Fruit fly (Drosophila melanogaster) whole organism, embryonic: ENCODE measurements around the gene Cow.
A peak's percentile ranks its signal among the peaks of the same experiment; 100 is the strongest.

Experiments used
- Atf6 ChIP-seq: fragments of 200-800 bp; sonication (Bioruptor generic); IDR thresholded peaks from 2 replicates; pipeline ENCODE4 v1.3.6; 2022; ENCODE audit warnings: missing biosample characterization, missing genetic modification characterization
- Bdp1 ChIP-seq: fragments of 200-800 bp; sonication (Bioruptor generic); optimal IDR thresholded peaks from 3 replicates; lab custom pipeline; 2016; ENCODE audit warnings: missing biosample characterization, missing genetic modification characterization
- Bgb ChIP-seq: fragments of 200-800 bp; sonication (Bioruptor generic); IDR thresholded peaks from 2 replicates; pipeline ENCODE4 v1.3.6; 2022; ENCODE audit warnings: missing biosample characterization, missing genetic modification characterization; ENCODE audit not compliant: partially characterized antibody
- CG10267 ChIP-seq: fragments of 200-800 bp; sonication (Bioruptor generic); optimal IDR thresholded peaks from 2 replicates; lab custom pipeline; 2018; ENCODE audit warnings: missing biosample characterization, mild to moderate bottlenecking, missing genetic modification characterization, moderate library complexity
- CG12071 ChIP-seq: fragments of 200-800 bp; sonication (Bioruptor generic); optimal IDR thresholded peaks from 3 replicates; lab custom pipeline; 2018; ENCODE audit warnings: missing biosample characterization, mild to moderate bottlenecking, missing genetic modification characterization
- CG12155 ChIP-seq: fragments of 200-800 bp; sonication (Bioruptor generic); optimal IDR thresholded peaks from 3 replicates; lab custom pipeline; 2016; ENCODE audit warnings: missing biosample characterization, missing genetic modification characterization
- CG12659 ChIP-seq: fragments of 200-800 bp; sonication (Bioruptor generic); optimal IDR thresholded peaks from 3 replicates; lab custom pipeline; 2017; ENCODE audit warnings: mild to moderate bottlenecking, missing biosample characterization, missing genetic modification reagents, missing genetic modification characterization
- CG12942 ChIP-seq: fragments of 200-800 bp; sonication (Bioruptor generic); optimal IDR thresholded peaks from 3 replicates; lab custom pipeline; 2016; ENCODE audit warnings: missing biosample characterization, missing genetic modification characterization
- CG13624 ChIP-seq: fragments of 200-800 bp; sonication (Bioruptor generic); optimal IDR thresholded peaks from 2 replicates; lab custom pipeline; 2016; ENCODE audit warnings: missing biosample characterization, missing genetic modification characterization
- CG14014 ChIP-seq: fragments of 200-800 bp; sonication (Bioruptor generic); IDR thresholded peaks from 2 replicates; pipeline ENCODE4 v1.3.6; 2022; ENCODE audit warnings: missing biosample characterization, missing genetic modification characterization
- CG14860 ChIP-seq: fragments of 200-800 bp; sonication (Bioruptor generic); IDR thresholded peaks from 3 replicates; pipeline ENCODE4 v1.3.6; 2022; ENCODE audit warnings: missing biosample characterization, missing genetic modification characterization; ENCODE audit not compliant: partially characterized antibody
- CG1602 ChIP-seq: fragments of 200-800 bp; sonication (Bioruptor generic); optimal IDR thresholded peaks from 3 replicates; lab custom pipeline; 2016; ENCODE audit warnings: missing biosample characterization, missing genetic modification characterization
- CG18262 ChIP-seq: fragments of 200-800 bp; optimal IDR thresholded peaks from 3 replicates; lab custom pipeline; 2019; ENCODE audit warnings: missing biosample characterization, mild to moderate bottlenecking, missing genetic modification characterization, moderate library complexity
- CG30403 ChIP-seq: fragments of 200-800 bp; sonication (Bioruptor generic); optimal IDR thresholded peaks from 3 replicates; lab custom pipeline; 2016; ENCODE audit warnings: missing biosample characterization, missing genetic modification characterization
- CG3065 ChIP-seq: fragments of 200-800 bp; sonication (Bioruptor generic); optimal IDR thresholded peaks from 2 replicates; lab custom pipeline; 2016; ENCODE audit warnings: missing biosample characterization, missing genetic modification characterization
- CG31441 ChIP-seq: fragments of 200-800 bp; sonication (Bioruptor generic); IDR thresholded peaks from 2 replicates; pipeline ENCODE4 v1.3.6; 2022; ENCODE audit warnings: missing biosample characterization, missing genetic modification characterization
- CG5953 ChIP-seq: fragments of 200-800 bp; sonication (Bioruptor generic); IDR thresholded peaks from 2 replicates; pipeline ENCODE4 v1.3.6; 2022; ENCODE audit warnings: missing biosample characterization, missing genetic modification characterization
- CG7963 ChIP-seq: fragments of 200-800 bp; sonication (Bioruptor generic); IDR thresholded peaks from 3 replicates; pipeline ENCODE4 v1.3.6; 2022; ENCODE audit warnings: missing biosample characterization, missing genetic modification characterization; ENCODE audit not compliant: partially characterized antibody
- CG8281 ChIP-seq: fragments of 200-800 bp; sonication (Bioruptor generic); optimal IDR thresholded peaks from 2 replicates; lab custom pipeline; 2018; ENCODE audit warnings: missing biosample characterization, mild to moderate bottlenecking, missing genetic modification characterization, moderate library complexity
- CG8290 ChIP-seq, 3 experiments: fragments of 200-800 bp; sonication (Bioruptor generic); optimal IDR thresholded peaks; 2 replicates each; lab custom pipeline; 2016 to 2019; ENCODE audit warnings: missing biosample characterization in 3 of 3, missing genetic modification characterization in 3 of 3, mild to moderate bottlenecking in 2 of 3, moderate library complexity in 1 of 3
- CHES-1-like ChIP-seq: fragments of 200-800 bp; sonication (Bioruptor generic); optimal IDR thresholded peaks from 2 replicates; lab custom pipeline; 2016; ENCODE audit warnings: missing biosample characterization, missing genetic modification characterization
- CTCF ChIP-seq: fragments of 200-800 bp; sonication (Bioruptor generic); optimal IDR thresholded peaks from 2 replicates; lab custom pipeline; 2017; ENCODE audit warnings: missing biosample characterization, mild to moderate bottlenecking, missing genetic modification characterization, moderate library complexity
- Doc3 ChIP-seq: fragments of 200-800 bp; sonication (Bioruptor generic); IDR thresholded peaks from 3 replicates; pipeline ENCODE4 v1.3.6; 2022; ENCODE audit warnings: missing biosample characterization, missing genetic modification characterization; ENCODE audit not compliant: partially characterized antibody
- Dref ChIP-seq: fragments of 200-800 bp; sonication (Bioruptor generic); IDR thresholded peaks from 2 replicates; pipeline ENCODE4 v1.3.6; 2022; ENCODE audit warnings: missing biosample characterization, missing genetic modification characterization
- Hsf ChIP-seq: fragments of 200-800 bp; sonication (Bioruptor generic); optimal IDR thresholded peaks from 3 replicates; lab custom pipeline; 2016; ENCODE audit warnings: missing biosample characterization, missing genetic modification characterization
- NC2α ChIP-seq: fragments of 200-800 bp; sonication (Bioruptor generic); optimal IDR thresholded peaks from 2 replicates; lab custom pipeline; 2016; ENCODE audit warnings: missing biosample characterization, missing genetic modification characterization
- NK7.1 ChIP-seq: fragments of 200-800 bp; sonication (Bioruptor generic); optimal IDR thresholded peaks from 3 replicates; lab custom pipeline; 2016; ENCODE audit warnings: missing biosample characterization, missing genetic modification characterization
- Nf-YB ChIP-seq: fragments of 200-800 bp; sonication (Bioruptor generic); optimal IDR thresholded peaks from 3 replicates; lab custom pipeline; 2019; ENCODE audit warnings: missing biosample characterization, mild to moderate bottlenecking, missing genetic modification characterization, moderate library complexity
- Nf-YC ChIP-seq: fragments of 200-800 bp; optimal IDR thresholded peaks from 3 replicates; lab custom pipeline; 2019; ENCODE audit warnings: missing biosample characterization, mild to moderate bottlenecking, missing genetic modification characterization, moderate library complexity
- Ravus ChIP-seq: fragments of 200-800 bp; sonication (Bioruptor generic); IDR thresholded peaks from 2 replicates; pipeline ENCODE4 v1.3.6; 2022; ENCODE audit warnings: missing biosample characterization, missing genetic modification characterization
- Rx ChIP-seq: fragments of 200-800 bp; sonication (Bioruptor generic); IDR thresholded peaks from 2 replicates; pipeline ENCODE4 v1.3.6; 2022; ENCODE audit warnings: missing biosample characterization, missing genetic modification characterization
- Sox100B ChIP-seq: fragments of 200-800 bp; sonication (Bioruptor generic); optimal IDR thresholded peaks from 3 replicates; lab custom pipeline; 2018; ENCODE audit warnings: missing biosample characterization, mild to moderate bottlenecking, missing genetic modification characterization
- Xbp1 ChIP-seq: fragments of 200-800 bp; sonication (Bioruptor generic); optimal IDR thresholded peaks from 3 replicates; lab custom pipeline; 2016; ENCODE audit warnings: missing biosample characterization, mild to moderate bottlenecking, missing genetic modification characterization
- cad ChIP-seq: fragments of >200 bp; optimal IDR thresholded peaks from 2 replicates; lab custom pipeline; 2017; ENCODE audit warnings: missing biosample characterization, missing genetic modification characterization
- cato ChIP-seq: fragments of 200-800 bp; sonication (Bioruptor generic); optimal IDR thresholded peaks from 2 replicates; lab custom pipeline; 2016; ENCODE audit warnings: missing biosample characterization, missing genetic modification characterization, borderline replicate concordance
- chn ChIP-seq: fragments of 200-800 bp; sonication (Bioruptor generic); optimal IDR thresholded peaks from 2 replicates; lab custom pipeline; 2016; ENCODE audit warnings: missing biosample characterization, missing genetic modification characterization
- dmrt11E ChIP-seq: fragments of 200-800 bp; sonication (Bioruptor generic); optimal IDR thresholded peaks from 3 replicates; lab custom pipeline; 2018; ENCODE audit warnings: missing biosample characterization, mild to moderate bottlenecking, missing genetic modification characterization, moderate library complexity
- fd102C ChIP-seq: fragments of 200-800 bp; sonication (Bioruptor generic); optimal IDR thresholded peaks from 2 replicates; lab custom pipeline; 2018; ENCODE audit warnings: missing biosample characterization, mild to moderate bottlenecking, missing genetic modification characterization, moderate library complexity
- h ChIP-seq: fragments of >200 bp; optimal IDR thresholded peaks from 2 replicates; lab custom pipeline; 2017
- jing ChIP-seq: fragments of 200-800 bp; sonication (Bioruptor generic); optimal IDR thresholded peaks from 2 replicates; lab custom pipeline; 2018; ENCODE audit warnings: missing biosample characterization, mild to moderate bottlenecking, missing genetic modification characterization
- nerfin-1 ChIP-seq: fragments of 200-800 bp; sonication (Bioruptor generic); optimal IDR thresholded peaks from 3 replicates; lab custom pipeline; 2019; ENCODE audit warnings: missing biosample characterization, mild to moderate bottlenecking, missing genetic modification characterization, moderate library complexity
- org-1 ChIP-seq: fragments of 200-800 bp; sonication (Bioruptor generic); optimal IDR thresholded peaks from 2 replicates; lab custom pipeline; 2017; ENCODE audit warnings: missing biosample characterization, missing genetic modification characterization
- otp ChIP-seq: fragments of 200-800 bp; sonication (Bioruptor generic); IDR thresholded peaks from 3 replicates; pipeline ENCODE4, ENCODE4 v1.3.6; 2022; ENCODE audit warnings: missing biosample characterization, missing genetic modification characterization
- pros ChIP-seq: fragments of 200-800 bp; sonication (Bioruptor generic); optimal IDR thresholded peaks from 3 replicates; lab custom pipeline; 2019; ENCODE audit warnings: missing biosample characterization, mild to moderate bottlenecking, missing genetic modification characterization, moderate library complexity
- psq ChIP-seq: fragments of 200-800 bp; sonication (Bioruptor generic); optimal IDR thresholded peaks from 2 replicates; lab custom pipeline; 2017; ENCODE audit warnings: missing biosample characterization, missing genetic modification characterization
- sc ChIP-seq, 3 experiments: fragments of >200 bp in 2 of 3; fragments of 200-800 bp in 1 of 3; sonication (Bioruptor generic) in 1 of 3; optimal IDR thresholded peaks; 2 replicates in 2 of 3; 3 replicates in 1 of 3; lab custom pipeline; 2017; ENCODE audit warnings: mild to moderate bottlenecking in 1 of 3, missing biosample characterization in 1 of 3, missing genetic modification characterization in 1 of 3, missing genetic modification reagents in 1 of 3
- sug ChIP-seq: fragments of 200-800 bp; optimal IDR thresholded peaks from 2 replicates; lab custom pipeline; 2019; ENCODE audit warnings: missing biosample characterization, mild to moderate bottlenecking, missing genetic modification characterization, moderate library complexity
- tap ChIP-seq: fragments of 200-800 bp; optimal IDR thresholded peaks from 3 replicates; lab custom pipeline; 2019; ENCODE audit warnings: missing biosample characterization, mild to moderate bottlenecking, missing genetic modification characterization, moderate library complexity
- vfl ChIP-seq: fragments of 200-800 bp; sonication (Bioruptor generic); optimal IDR thresholded peaks from 2 replicates; lab custom pipeline; 2016; ENCODE audit warnings: missing biosample characterization, missing genetic modification characterization
- wek ChIP-seq: fragments of 200-800 bp; sonication (Bioruptor generic); optimal IDR thresholded peaks from 3 replicates; lab custom pipeline; 2018; ENCODE audit warnings: missing biosample characterization, mild to moderate bottlenecking, missing genetic modification characterization, moderate library complexity
- zen2 ChIP-seq: fragments of 200-800 bp; sonication (Bioruptor generic); IDR thresholded peaks from 3 replicates; pipeline ENCODE4 v1.3.6; 2022; ENCODE audit warnings: missing biosample characterization, missing genetic modification characterization; ENCODE audit not compliant: partially characterized antibody

Cow gene

dm6 chr3R:23046529-23046943, 66.0 kb downstream of the Cow start (continued):
- TF ChIP-seq Bgb (no peak), chn (GFP tag; lab: Kevin White, UChicago) (peak; percentile 13), cad (no peak), CG5953 (0 out of 2 replicates have a peak, but pooled peaks have one; percentile 24), Doc3 (GFP tag; lab: Robert Waterston, UW) (no peak), sc (optimal IDR thresholded peaks at IDR 0.05; lab: Kevin White, UChicago) (no peak), sc (GFP tag; optimal IDR thresholded peaks at IDR 0.05; lab: Kevin White, UChicago) (no peak), Nf-YB (GFP tag; lab: Kevin White, UChicago) (no peak), CG1602 (GFP tag; lab: Kevin White, UChicago) (no peak), nerfin-1 (no peak), CG30403 (GFP tag; lab: Kevin White, UChicago) (peak; percentile 47), Ravus (GFP tag; lab: Robert Waterston, UW) (no peak), h (no peak), CHES-1-like (GFP tag; lab: Kevin White, UChicago) (peak; percentile 38), wek (GFP tag; lab: Kevin White, UChicago) (no peak), NC2α (no peak), CG31441 (GFP tag; lab: Robert Waterston, UW) (no peak), Nf-YC (tag; lab: Kevin White, UChicago) (no peak), vfl (peak; percentile 26), CTCF (no peak), tap (tag; lab: Kevin White, UChicago) (no peak), Hsf (GFP tag; lab: Kevin White, UChicago) (peak; percentile 47), org-1 (GFP tag; lab: Kevin White, UChicago) (no peak), CG14860 (GFP tag; lab: Robert Waterston, UW) (no peak), fd102C (GFP tag; lab: Kevin White, UChicago) (no peak), otp (peak; percentile 37; the same call in 1 of the 3 replicates), Sox100B (GFP tag; lab: Kevin White, UChicago) (no peak), CG8290 (GFP tag; optimal IDR thresholded peaks at IDR 0.05; lab: Kevin White, UChicago) (no peak), CG8290 (tag; optimal IDR thresholded peaks at IDR 0.05; lab: Kevin White, UChicago) (peak in 1 of 2 experiments; percentile 77), zen2 (GFP tag; lab: Robert Waterston, UW) (no peak), cato (no peak), sug (tag; lab: Kevin White, UChicago) (no peak), Xbp1 (GFP tag; lab: Kevin White, UChicago) (peak; percentile 38), CG14014 (peak; percentile 65), CG12942 (no peak), CG18262 (tag; lab: Kevin White, UChicago) (no peak), CG10267 (tag; lab: Kevin White, UChicago) (no peak), psq (GFP tag; lab: Kevin White, UChicago) (no peak), Atf6 (peak; percentile 63), pros (GFP tag; lab: Kevin White, UChicago) (no peak), Bdp1 (GFP tag; lab: Kevin White, UChicago) (no peak), CG12071 (GFP tag; lab: Kevin White, UChicago) (peak; percentile 6), CG3065 (GFP tag; lab: Kevin White, UChicago) (no peak), dmrt11E (tag; lab: Kevin White, UChicago) (no peak), Rx (GFP tag; lab: Robert Waterston, UW) (0 out of 2 replicates have a peak, but pooled peaks have one; percentile 24), CG12155 (GFP tag; lab: Kevin White, UChicago) (peak; percentile 32), CG7963 (no peak), Dref (no peak), CG8281 (tag; lab: Kevin White, UChicago) (no peak), NK7.1 (GFP tag; lab: Kevin White, UChicago) (no peak), CG12659 (peak; percentile 2), jing (GFP tag; lab: Kevin White, UChicago) (no peak), CG13624 (GFP tag; lab: Kevin White, UChicago) (peak; percentile 35)
